Worm (Caenorhabditis elegans): ENCODE measurements around the gene ZC239.3.

- TF ChIP-seq zfh-2 (GFP tag; conservative IDR thresholded peaks at IDR 0.05) (no peak), dox-1 (GFP tag; IDR thresholded peaks at IDR 0.05) (no peak), zim-3 (tag; optimal IDR thresholded peaks at IDR 0.05) (no peak), snpc-4 (GFP tag; optimal IDR thresholded peaks at IDR 0.05) (no peak), snpc-4 (tag; optimal IDR thresholded peaks at IDR 0.05) (no peak), Y53G8AR.9 (GFP tag; conservative IDR thresholded peaks at IDR 0.05) (no peak), K11D2.4 (GFP tag; IDR thresholded peaks at IDR 0.05) (no peak), mes-4 (tag; optimal IDR thresholded peaks at IDR 0.05) (no peak)
These were observed 33.5 kb downstream of the ZC239.3 start, which contains the start of gene clec-124 for ce11 chrII:3249406-3249805.

Measured in whole organism, young adult.